Worm (Caenorhabditis elegans): Measurements from ENCODE around the gene acs-5.

Gene acs-5

ce11 chrIII:13543434-13543833 lies at the start of gene acs-5:
TSS of gene acs-5 (minus strand) at chrIII:13543534.
- TF ChIP-seq unc-62 (GFP tag; optimal IDR thresholded peaks at IDR 0.05): no peak

- TF ChIP-seq unc-62 (GFP tag; optimal IDR thresholded peaks at IDR 0.05): no peak
These were observed 38.4 kb upstream of the acs-5 start for ce11 chrIII:13581727-13582126.

ce11 chrIII:13580538-13580937 lies 37.2 kb upstream of the acs-5 start, which contains the start of gene T05D4.5:
TSS of gene T05D4.5 (plus strand) at chrIII:13580838.
- no peak for TF ChIP-seq unc-62 (GFP tag; optimal IDR thresholded peaks at IDR 0.05)

ce11 chrIII:13580076-13580475 lies 36.7 kb upstream of the acs-5 start:
- TF ChIP-seq unc-62 (GFP tag; optimal IDR thresholded peaks at IDR 0.05): no peak

- TF ChIP-seq unc-62 (GFP tag; optimal IDR thresholded peaks at IDR 0.05): no peak
These were observed 32.4 kb upstream of the acs-5 start, which contains the start of gene osm-7 for ce11 chrIII:13575610-13576232. TSS of gene osm-7 (plus strand) at chrIII:13576182.

- no peak for TF ChIP-seq unc-62 (GFP tag; optimal IDR thresholded peaks at IDR 0.05)
These were observed 27.0 kb upstream of the acs-5 start, which contains the start of gene exc-12 for ce11 chrIII:13570347-13570746. TSS of gene exc-12 (minus strand) at chrIII:13570447.

- TF ChIP-seq unc-62 (GFP tag; optimal IDR thresholded peaks at IDR 0.05): no peak
These were observed 22.6 kb upstream of the acs-5 start for ce11 chrIII:13565972-13566371.

- TF ChIP-seq unc-62 (GFP tag; optimal IDR thresholded peaks at IDR 0.05): no peak
These were observed 21.6 kb upstream of the acs-5 start, which contains the start of gene aldo-1 for ce11 chrIII:13564929-13565328. TSS of gene aldo-1 (minus strand) at chrIII:13564937.

ce11 chrIII:13563583-13563982 lies 20.2 kb upstream of the acs-5 start:
- no peak for TF ChIP-seq unc-62 (GFP tag; optimal IDR thresholded peaks at IDR 0.05)

- no peak for TF ChIP-seq unc-62 (GFP tag; optimal IDR thresholded peaks at IDR 0.05)
These were observed 19.7 kb upstream of the acs-5 start, which contains the start of gene T05D4.2 for ce11 chrIII:13563000-13563522. TSS of gene T05D4.2 (minus strand) at chrIII:13563082.

- no peak for TF ChIP-seq unc-62 (GFP tag; optimal IDR thresholded peaks at IDR 0.05)
These were observed 17.9 kb upstream of the acs-5 start for ce11 chrIII:13561233-13561632.

- TF ChIP-seq unc-62 (GFP tag; optimal IDR thresholded peaks at IDR 0.05): no peak
These were observed 17.4 kb upstream of the acs-5 start for ce11 chrIII:13560715-13561114.

- TF ChIP-seq unc-62 (GFP tag; optimal IDR thresholded peaks at IDR 0.05): no peak
These were observed 12.7 kb upstream of the acs-5 start for ce11 chrIII:13556039-13556438.

ce11 chrIII:13555234-13555633 lies 11.9 kb upstream of the acs-5 start, which contains the start of gene scav-2:
TSS of gene scav-2 (minus strand) at chrIII:13555334.
- no peak for TF ChIP-seq unc-62 (GFP tag; optimal IDR thresholded peaks at IDR 0.05)

- no peak for TF ChIP-seq unc-62 (GFP tag; optimal IDR thresholded peaks at IDR 0.05)
These were observed 6.6 kb upstream of the acs-5 start for ce11 chrIII:13549960-13550359.

- TF ChIP-seq unc-62 (GFP tag; optimal IDR thresholded peaks at IDR 0.05): no peak
These were observed 5.6 kb upstream of the acs-5 start, which contains the start of gene mmad-1 for ce11 chrIII:13548982-13549381. TSS of gene mmad-1 (minus strand) at chrIII:13549005.

- no peak for TF ChIP-seq unc-62 (GFP tag; optimal IDR thresholded peaks at IDR 0.05)
These were observed 3.2 kb upstream of the acs-5 start, which contains the start of gene Y76A2B.4 for ce11 chrIII:13546537-13546936. TSS of gene Y76A2B.4 (minus strand) at chrIII:13546777.
